Fruit fly (Drosophila melanogaster): ENCODE results near the gene CG3662.

- TF ChIP-seq Pif1B (GFP tag; optimal IDR thresholded peaks at IDR 0.05) (no peak), CG4496 (GFP tag; IDR thresholded peaks at IDR 0.05) (no peak), D1 (tag; optimal IDR thresholded peaks at IDR 0.05) (no peak), CG14655 (GFP tag; optimal IDR thresholded peaks at IDR 0.05) (no peak), fd96Ca (GFP tag; IDR thresholded peaks at IDR 0.05) (no peak), Pif1A (GFP tag; optimal IDR thresholded peaks at IDR 0.05) (no peak), CG9948 (tag; optimal IDR thresholded peaks at IDR 0.05) (no peak), CG8301 (tag; optimal IDR thresholded peaks at IDR 0.05) (no peak), Ets98B (GFP tag; IDR thresholded peaks at IDR 0.05) (no peak), EcR (GFP tag; optimal IDR thresholded peaks at IDR 0.05) (no peak), CG12605 (GFP tag; IDR thresholded peaks at IDR 0.05) (no peak), CG13204 (GFP tag; optimal IDR thresholded peaks at IDR 0.05) (no peak), gl (tag; optimal IDR thresholded peaks at IDR 0.05) (no peak), CG15710 (tag; optimal IDR thresholded peaks at IDR 0.05) (no peak)
Measured at dm6 chr2L:821986-822711, 1.1 kb downstream of the CG3662 start.
